Fruit fly (Drosophila melanogaster): ENCODE measurements around the gene CG1677.
A peak's percentile ranks its signal among the peaks of the same experiment; 100 is the strongest.

The CG1677 gene

DNA sequence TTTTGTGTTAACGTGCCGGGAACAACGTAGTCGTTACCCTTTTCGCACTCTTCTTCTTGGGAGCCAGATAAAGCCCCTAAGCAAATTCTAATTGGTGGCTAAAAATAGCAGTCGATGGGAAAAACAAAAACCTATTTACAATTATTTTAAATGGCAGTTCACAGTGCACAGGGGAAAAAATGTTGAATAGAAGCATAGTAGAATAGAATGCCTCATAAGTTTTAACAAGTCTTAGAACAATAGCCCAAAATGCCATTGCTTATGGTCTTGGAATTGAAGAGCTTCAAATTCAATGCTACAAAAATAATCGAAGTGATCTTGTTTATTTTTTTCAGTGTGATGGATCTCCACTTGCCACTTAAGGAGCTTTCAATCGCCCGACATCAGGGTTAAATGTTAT is 73.1 kb downstream of the CG1677 start (continued):
- peak; percentile 77 for TF ChIP-seq lilli (GFP tag; optimal IDR thresholded peaks at IDR 0.05)
- peak; percentile 51 for TF ChIP-seq dmrt99B (tag; optimal IDR thresholded peaks at IDR 0.05)
- peak; percentile 62 for TF ChIP-seq sug (tag; optimal IDR thresholded peaks at IDR 0.05)
- peak; percentile 17 for TF ChIP-seq CG10462 (GFP tag; optimal IDR thresholded peaks at IDR 0.05)
- TF ChIP-seq Adf1 (GFP tag; IDR thresholded peaks at IDR 0.05): peak; percentile 67
- peak; percentile 51 for TF ChIP-seq ERR (GFP tag; optimal IDR thresholded peaks at IDR 0.05)
- no peak for TF ChIP-seq pan (optimal IDR thresholded peaks at IDR 0.05)
- TF ChIP-seq pan (GFP tag; optimal IDR thresholded peaks at IDR 0.05 in 1 of 2, IDR thresholded peaks at IDR 0.05 in 1 of 2): peak in 1 of 2 experiments; percentile 60
- no peak for TF ChIP-seq Jarid2 (GFP tag; optimal IDR thresholded peaks at IDR 0.05)
- peak; percentile 86 for TF ChIP-seq gro (GFP tag; optimal IDR thresholded peaks at IDR 0.05)
- peak; percentile 81 for TF ChIP-seq CG15269 (tag; optimal IDR thresholded peaks at IDR 0.05)
- TF ChIP-seq Hsf (GFP tag; optimal IDR thresholded peaks at IDR 0.05): peak; percentile 73
- TF ChIP-seq Pdp1 (GFP tag; optimal IDR thresholded peaks at IDR 0.05): peak; percentile 54 to 67
- TF ChIP-seq CG18619 (GFP tag; optimal IDR thresholded peaks at IDR 0.05): peak; percentile 57
- peak; percentile 54 for TF ChIP-seq CG9437 (GFP tag; optimal IDR thresholded peaks at IDR 0.05)
- TF ChIP-seq org-1 (GFP tag; optimal IDR thresholded peaks at IDR 0.05): peak; percentile 24
- TF ChIP-seq CG9215 (GFP tag; IDR thresholded peaks at IDR 0.05): peak; percentile 59
- no peak for TF ChIP-seq peb (GFP tag; IDR thresholded peaks at IDR 0.05)
- TF ChIP-seq exex (tag; optimal IDR thresholded peaks at IDR 0.05): peak; percentile 63
- no peak for TF ChIP-seq dan (GFP tag; IDR thresholded peaks at IDR 0.05)
- TF ChIP-seq pho (GFP tag; optimal IDR thresholded peaks at IDR 0.05): peak; percentile 80
- TF ChIP-seq CG8388 (GFP tag; optimal IDR thresholded peaks at IDR 0.05): peak; percentile 25
- TF ChIP-seq Hr3 (GFP tag; optimal IDR thresholded peaks at IDR 0.05): peak; percentile 51
- TF ChIP-seq nau (GFP tag; optimal IDR thresholded peaks at IDR 0.05): peak; percentile 22
- TF ChIP-seq chn (GFP tag; optimal IDR thresholded peaks at IDR 0.05): peak; percentile 66
- peak; percentile 59; the same call in 1 of the 3 replicates for TF ChIP-seq ci (GFP tag; IDR thresholded peaks at IDR 0.05)
- TF ChIP-seq sim (GFP tag; IDR thresholded peaks at IDR 0.05): no peak
- peak; percentile 55 for TF ChIP-seq fd3F (GFP tag; optimal IDR thresholded peaks at IDR 0.05)
- TF ChIP-seq CG6689 (GFP tag; IDR thresholded peaks at IDR 0.05): peak; percentile 45; the same call in 1 of the 2 replicates
- no peak for TF ChIP-seq CG17612 (GFP tag; IDR thresholded peaks at IDR 0.05)
- peak; percentile 77 for TF ChIP-seq her (GFP tag; optimal IDR thresholded peaks at IDR 0.05)
- TF ChIP-seq CG9876 (GFP tag; optimal IDR thresholded peaks at IDR 0.05): peak; percentile 19
- TF ChIP-seq CG18262 (tag; optimal IDR thresholded peaks at IDR 0.05): no peak
- peak; percentile 15 for TF ChIP-seq p53 (GFP tag; optimal IDR thresholded peaks at IDR 0.05)
- peak; percentile 45 for TF ChIP-seq Side (GFP tag; optimal IDR thresholded peaks at IDR 0.05)
- TF ChIP-seq tap (tag; optimal IDR thresholded peaks at IDR 0.05): peak; percentile 9
- TF ChIP-seq run (tag; optimal IDR thresholded peaks at IDR 0.05): no peak
- peak; percentile 43 for TF ChIP-seq dm (GFP tag; optimal IDR thresholded peaks at IDR 0.05)
- TF ChIP-seq CG8089 (GFP tag; optimal IDR thresholded peaks at IDR 0.05): peak; percentile 60
- TF ChIP-seq Fer3 (tag; optimal IDR thresholded peaks at IDR 0.05): peak; percentile 79
- peak; percentile 80 for TF ChIP-seq CG7839 (tag; optimal IDR thresholded peaks at IDR 0.05)
- TF ChIP-seq vfl (GFP tag; optimal IDR thresholded peaks at IDR 0.05): peak; percentile 46
- no peak for TF ChIP-seq zen2 (GFP tag; IDR thresholded peaks at IDR 0.05; ENCODE audit: partially characterized antibody)
- peak; percentile 84 for TF ChIP-seq CG18599 (GFP tag; optimal IDR thresholded peaks at IDR 0.05)
- TF ChIP-seq repo (GFP tag; optimal IDR thresholded peaks at IDR 0.05): peak; percentile 60
- peak; percentile 10 for TF ChIP-seq Deaf1 (tag; optimal IDR thresholded peaks at IDR 0.05)
- TF ChIP-seq da (GFP tag; optimal IDR thresholded peaks at IDR 0.05): no peak
- peak; percentile 33 for TF ChIP-seq CG7556 (GFP tag; optimal IDR thresholded peaks at IDR 0.05)
- peak; percentile 69 for TF ChIP-seq NK7.1 (GFP tag; optimal IDR thresholded peaks at IDR 0.05)
- peak; percentile 66 for TF ChIP-seq Fer1 (GFP tag; optimal IDR thresholded peaks at IDR 0.05)
- TF ChIP-seq CG14014 (GFP tag; IDR thresholded peaks at IDR 0.05): peak; percentile 70
- TF ChIP-seq CG4282 (GFP tag; optimal IDR thresholded peaks at IDR 0.05): peak; percentile 5

Measured in whole organism, embryonic.